Worm (Caenorhabditis elegans) whole organism, L4 larva: ENCODE data around the gene Y116A8B.1.

Experiments used
- F37D6.2 ChIP-seq: sonication (generic microtip); optimal IDR thresholded peaks from 2 replicates; lab custom pipeline; 2016; ENCODE audit warnings: mild to moderate bottlenecking, missing genetic modification characterization, missing compliant biosample characterization
- F44E2.7 ChIP-seq: fragments of 200-800 bp; sonication (Bioruptor generic); IDR thresholded peaks from 2 replicates; pipeline ENCODE4 v2.1.2; 2022; ENCODE audit warnings: missing genetic modification characterization, missing compliant biosample characterization
- Y48G9A.11 ChIP-seq: fragments of 200-800 bp; sonication (Bioruptor generic); IDR thresholded peaks from 2 replicates; pipeline ENCODE4 v1.3.6; 2022; ENCODE audit warnings: missing genetic modification reagents, missing genetic modification characterization, missing compliant biosample characterization
- aha-1 ChIP-seq: fragments of 150-350 bp; peaks from one replicate; lab custom pipeline; 2014; ENCODE audit warnings: missing biosample characterization, missing genetic modification characterization
- ama-1 ChIP-seq: fragments of 150-350 bp; optimal IDR thresholded peaks from 2 replicates; lab custom pipeline; 2014; ENCODE audit warnings: inconsistent platforms, mixed read lengths
- attf-4 ChIP-seq: sonication (generic microtip); optimal IDR thresholded peaks from 3 replicates; lab custom pipeline; 2017; ENCODE audit warnings: missing biosample characterization, missing genetic modification characterization
- ceh-28 ChIP-seq: fragments of 150-350 bp; optimal IDR thresholded peaks from 2 replicates; lab custom pipeline; 2014; ENCODE audit warnings: missing biosample characterization, missing genetic modification reagents, missing genetic modification characterization
- ceh-44 ChIP-seq: fragments of 200-800 bp; sonication (Bioruptor generic); IDR thresholded peaks from 2 replicates; pipeline ENCODE4 v1.3.6; 2022; ENCODE audit warnings: missing genetic modification reagents, missing genetic modification characterization, missing compliant biosample characterization
- daf-12 ChIP-seq: fragments of 150-350 bp; optimal IDR thresholded peaks from 2 replicates; lab custom pipeline; 2014; ENCODE audit warnings: missing biosample characterization, missing genetic modification reagents, missing genetic modification characterization
- daf-16 ChIP-seq, 3 experiments: sonication (generic microtip); optimal IDR thresholded peaks; 2 replicates each; lab custom pipeline; 2016 to 2017; ENCODE audit warnings: missing genetic modification characterization in 3 of 3, missing genetic modification reagents in 3 of 3, mild to moderate bottlenecking in 2 of 3, missing compliant biosample characterization in 2 of 3, missing biosample characterization in 1 of 3, moderate library complexity in 1 of 3
- daf-19 ChIP-seq: fragments of 200-800 bp; sonication (Bioruptor generic); conservative IDR thresholded peaks from 2 replicates; pipeline ENCODE4 v1.3.6; 2022; ENCODE audit warnings: missing genetic modification characterization, missing compliant biosample characterization
- dmd-6 ChIP-seq: fragments of 200-800 bp; sonication (Bioruptor generic); IDR thresholded peaks from 2 replicates; pipeline ENCODE4 v1.3.6; 2022; ENCODE audit warnings: missing genetic modification reagents, missing genetic modification characterization, missing compliant biosample characterization
- dve-1 ChIP-seq: sonication (generic microtip); optimal IDR thresholded peaks from 2 replicates; lab custom pipeline; 2017; ENCODE audit warnings: antibody characterized with exemption, mild to moderate bottlenecking, missing genetic modification characterization, missing compliant biosample characterization; ENCODE audit not compliant: insufficient read depth
- egl-43 ChIP-seq: fragments of 200-800 bp; sonication (Bioruptor generic); IDR thresholded peaks from 2 replicates; pipeline ENCODE4 v1.3.6; 2022; ENCODE audit warnings: missing genetic modification reagents, missing genetic modification characterization, missing compliant biosample characterization
- gei-8 ChIP-seq: fragments of 200-800 bp; sonication (Bioruptor generic); optimal IDR thresholded peaks from 2 replicates; lab custom pipeline; 2018; ENCODE audit warnings: mild to moderate bottlenecking, missing genetic modification characterization, missing compliant biosample characterization
- hlh-11 ChIP-seq: fragments of 200-800 bp; sonication (Bioruptor generic); optimal IDR thresholded peaks from 2 replicates; lab custom pipeline; 2018; ENCODE audit warnings: mild to moderate bottlenecking, missing genetic modification characterization, missing compliant biosample characterization
- lim-7 ChIP-seq: fragments of 200-800 bp; sonication (Bioruptor generic); IDR thresholded peaks from 2 replicates; pipeline ENCODE4 v1.3.6; 2022; ENCODE audit warnings: missing genetic modification characterization, missing compliant biosample characterization
- lin-1 ChIP-seq: fragments of 200-800 bp; sonication (Bioruptor generic); IDR thresholded peaks from 2 replicates; pipeline ENCODE4 v1.3.6; 2022; ENCODE audit warnings: missing genetic modification reagents, missing genetic modification characterization, missing compliant biosample characterization
- lin-13 ChIP-seq: fragments of 150-350 bp; optimal IDR thresholded peaks from 2 replicates; lab custom pipeline; 2014; ENCODE audit warnings: missing biosample characterization, missing genetic modification reagents, missing genetic modification characterization
- madf-9 ChIP-seq: fragments of 200-800 bp; sonication (Bioruptor generic); conservative IDR thresholded peaks from 2 replicates; pipeline ENCODE4 v1.3.6; 2022; ENCODE audit warnings: missing genetic modification reagents, missing genetic modification characterization, missing compliant biosample characterization
- mxl-2 ChIP-seq: fragments of 200-800 bp; sonication (Bioruptor generic); conservative IDR thresholded peaks from 2 replicates; pipeline ENCODE4 v1.3.6; 2022; ENCODE audit warnings: missing genetic modification reagents, missing genetic modification characterization, missing compliant biosample characterization
- nhr-11 ChIP-seq: fragments of 150-350 bp; optimal IDR thresholded peaks from 2 replicates; lab custom pipeline; 2014; ENCODE audit warnings: missing biosample characterization, missing genetic modification characterization
- nhr-237 ChIP-seq: sonication (generic microtip); optimal IDR thresholded peaks from 2 replicates; lab custom pipeline; 2017; ENCODE audit warnings: missing biosample characterization, missing genetic modification characterization
- nhr-28 ChIP-seq: fragments of 150-350 bp; optimal IDR thresholded peaks from 2 replicates; lab custom pipeline; 2014; ENCODE audit warnings: missing biosample characterization, missing genetic modification characterization
- nhr-41 ChIP-seq: fragments of 200-800 bp; sonication (Bioruptor generic); IDR thresholded peaks from 2 replicates; pipeline ENCODE4 v1.3.6; 2022; ENCODE audit warnings: missing genetic modification reagents, missing genetic modification characterization, missing compliant biosample characterization
- pqm-1 ChIP-seq: sonication (generic microtip); optimal IDR thresholded peaks from 2 replicates; lab custom pipeline; 2017; ENCODE audit warnings: missing biosample characterization, missing genetic modification characterization
- saeg-2 ChIP-seq: fragments of 200-800 bp; sonication (Bioruptor generic); IDR thresholded peaks from 2 replicates; pipeline ENCODE4 v1.3.6; 2022; ENCODE audit warnings: missing genetic modification reagents, missing genetic modification characterization, missing compliant biosample characterization
- sdz-12 ChIP-seq: fragments of 200-800 bp; sonication (Bioruptor generic); optimal IDR thresholded peaks from 2 replicates; lab custom pipeline; 2018; ENCODE audit warnings: mild to moderate bottlenecking, missing genetic modification characterization, missing compliant biosample characterization
- set-16 ChIP-seq: fragments of 200-800 bp; sonication (Bioruptor generic); IDR thresholded peaks from 2 replicates; pipeline ENCODE4 v1.3.6; 2022; ENCODE audit warnings: missing genetic modification reagents, missing genetic modification characterization, missing compliant biosample characterization
- spr-1 ChIP-seq: sonication (generic microtip); optimal IDR thresholded peaks from 2 replicates; lab custom pipeline; 2016; ENCODE audit warnings: mild to moderate bottlenecking, missing genetic modification characterization, missing compliant biosample characterization
- vab-7 ChIP-seq: fragments of 200-800 bp; sonication (Bioruptor generic); IDR thresholded peaks from 2 replicates; pipeline ENCODE4 v1.3.6; 2022; ENCODE audit warnings: missing genetic modification reagents, missing genetic modification characterization, missing compliant biosample characterization
- zag-1 ChIP-seq: fragments of 150-350 bp; optimal IDR thresholded peaks from 2 replicates; lab custom pipeline; 2014; ENCODE audit warnings: missing biosample characterization, missing genetic modification characterization
- zfp-3 ChIP-seq: fragments of 200-800 bp; sonication (Bioruptor generic); conservative IDR thresholded peaks from 2 replicates; pipeline ENCODE4 v1.3.6; 2022; ENCODE audit warnings: missing genetic modification reagents, missing genetic modification characterization, missing compliant biosample characterization
- zip-11 ChIP-seq: fragments of 200-800 bp; sonication (Bioruptor generic); IDR thresholded peaks from 2 replicates; pipeline ENCODE4 v1.3.6; 2022; ENCODE audit warnings: missing genetic modification characterization, missing compliant biosample characterization

Gene Y116A8B.1

DNA sequence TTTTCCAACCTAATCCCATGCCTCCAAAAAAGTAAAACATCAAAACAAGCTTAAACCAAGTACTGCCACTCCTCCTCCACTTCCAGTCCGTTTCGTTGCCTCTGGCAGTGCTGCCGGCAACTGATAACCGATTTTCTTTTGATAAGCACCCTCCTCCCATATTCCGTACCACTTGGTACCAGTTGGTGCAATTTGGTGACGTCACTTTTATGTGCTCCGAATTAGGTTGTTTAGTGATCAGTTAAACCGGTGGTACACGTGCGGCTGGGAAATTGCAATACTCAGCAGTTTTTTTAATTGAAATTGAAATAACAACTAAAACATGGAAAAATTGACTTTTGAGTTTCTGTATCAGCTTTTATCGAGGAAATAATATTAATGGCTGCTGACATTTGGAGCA, 42.1 kb upstream of the Y116A8B.1 start (continued):
- TF ChIP-seq nhr-28 (tag; lab: Kevin White, UChicago): peak; percentile 58
- TF ChIP-seq, all 104 proteins: peak for 16

DNA sequence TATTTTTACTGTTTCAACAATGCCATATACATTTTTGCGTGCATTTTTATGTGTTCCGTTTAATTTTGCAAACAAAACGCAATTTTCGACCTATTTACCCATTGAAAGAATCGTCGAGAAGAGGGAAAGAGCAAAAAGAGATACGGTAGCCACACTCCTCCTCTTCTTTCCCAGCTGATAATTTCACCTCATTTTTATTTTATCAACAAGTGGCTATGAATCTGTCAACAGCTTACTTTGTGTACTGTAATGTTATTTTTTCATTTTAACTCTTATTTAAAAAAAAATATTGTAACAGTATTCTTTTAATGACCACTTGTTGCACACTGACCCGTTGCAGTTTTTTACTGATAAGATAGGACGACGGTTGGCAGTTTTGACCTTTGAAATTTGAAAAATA, 41.2 kb upstream of the Y116A8B.1 start:
- peak; percentile 1 for TF ChIP-seq dve-1
- TF ChIP-seq daf-16 (GFP tag; optimal IDR thresholded peaks at IDR 0.05; lab: Kevin White, UChicago): no peak
- TF ChIP-seq daf-16 (tag; optimal IDR thresholded peaks at IDR 0.05; lab: Kevin White, UChicago): peak; percentile 93
- TF ChIP-seq lin-1 (GFP tag; lab: Robert Waterston, UW): no peak
- TF ChIP-seq nhr-28 (tag; lab: Kevin White, UChicago): peak; percentile 12
- TF ChIP-seq zip-11 (GFP tag; lab: Robert Waterston, UW): no peak

DNA sequence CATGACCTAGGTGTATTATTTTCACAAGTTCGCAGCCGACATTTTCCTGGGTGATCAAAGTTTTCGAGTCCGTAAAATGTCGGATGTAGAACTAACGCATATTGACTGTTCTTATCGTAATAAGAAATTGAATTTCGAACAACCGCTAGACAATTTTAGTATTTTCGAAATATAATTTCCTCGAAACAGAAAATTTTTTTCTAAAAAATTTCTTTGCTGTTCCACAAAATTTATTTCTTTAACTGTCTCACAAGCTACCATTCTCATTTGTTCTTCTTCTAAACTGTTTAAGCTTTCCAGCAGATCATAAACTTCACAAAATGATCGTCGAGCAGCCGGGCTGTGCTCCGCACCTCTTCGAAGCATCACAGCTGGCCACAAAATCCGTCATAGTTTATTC, 40.0 kb upstream of the Y116A8B.1 start, which contains the start of gene C52D10.3:
Gene C52D10.3, plus strand, starts transcription at position 301 of the 400 bp plus-strand sequence.
- TF ChIP-seq F37D6.2 (no peak), F44E2.7 (GFP tag; lab: Robert Waterston, UW) (no peak), ceh-28 (tag; lab: Kevin White, UChicago) (no peak), ama-1 (no peak), nhr-28 (tag; lab: Kevin White, UChicago) (no peak), zfp-3 (GFP tag; lab: Robert Waterston, UW) (no peak), ceh-44 (GFP tag; lab: Robert Waterston, UW) (no peak), egl-43 (no peak), Y48G9A.11 (GFP tag; lab: Robert Waterston, UW) (no peak), madf-9 (GFP tag; lab: Robert Waterston, UW) (no peak)

DNA sequence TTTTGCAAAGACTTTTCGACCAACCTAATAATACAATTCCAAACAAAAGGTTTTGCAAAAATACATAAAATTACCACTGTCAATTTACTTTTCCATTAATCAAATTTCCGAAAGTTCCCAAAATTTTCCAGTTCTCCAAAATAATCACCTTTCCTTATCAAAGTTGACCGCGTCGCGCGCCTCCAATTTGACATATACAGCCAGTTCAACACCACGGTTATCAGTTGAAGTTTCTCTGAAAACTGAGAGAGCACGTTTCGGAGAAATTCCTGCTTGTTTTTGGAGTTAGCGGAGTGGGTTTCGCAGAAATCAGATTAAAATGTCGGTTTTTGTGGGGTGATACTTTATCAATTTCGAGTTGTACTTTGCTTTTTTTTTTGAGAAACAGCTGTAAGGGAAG, 37.1 kb upstream of the Y116A8B.1 start:
- TF ChIP-seq vab-7 (GFP tag; lab: Robert Waterston, UW) (no peak), dve-1 (peak; percentile 14), zag-1 (tag; lab: Kevin White, UChicago) (no peak), aha-1 (tag; lab: Kevin White, UChicago) (no peak), egl-43 (no peak), spr-1 (tag; lab: Kevin White, UChicago) (no peak), daf-16 (GFP tag; optimal IDR thresholded peaks at IDR 0.05; lab: Kevin White, UChicago) (no peak), daf-16 (tag; optimal IDR thresholded peaks at IDR 0.05; lab: Kevin White, UChicago) (peak; percentile 31), nhr-28 (tag; lab: Kevin White, UChicago) (peak; percentile 43), pqm-1 (peak; percentile 90), dmd-6 (GFP tag; lab: Robert Waterston, UW) (peak; percentile 78), mxl-2 (no peak), nhr-237 (no peak), nhr-41 (GFP tag; lab: Robert Waterston, UW) (peak; percentile 34; the same call in 1 of the 2 replicates), daf-19 (no peak), sdz-12 (no peak), hlh-11 (tag; lab: Kevin White, UChicago) (peak; percentile 52), gei-8 (GFP tag; lab: Kevin White, UChicago) (no peak), nhr-11 (tag; lab: Kevin White, UChicago) (no peak), saeg-2 (no peak), set-16 (GFP tag; lab: Robert Waterston, UW) (no peak), Y48G9A.11 (GFP tag; lab: Robert Waterston, UW) (no peak), lin-13 (GFP tag; lab: Kevin White, UChicago) (no peak), lin-1 (GFP tag; lab: Robert Waterston, UW) (0 out of 2 replicates have a peak, but pooled peaks have one; percentile 9), attf-4 (tag; lab: Kevin White, UChicago) (no peak), daf-12 (tag; lab: Kevin White, UChicago) (no peak), lim-7 (GFP tag; lab: Robert Waterston, UW) (no peak)
- TF ChIP-seq, all 104 proteins: peak for 8
